Worm (Caenorhabditis elegans) whole organism, early embryonic: Measurements from ENCODE around the gene C24G6.8.

ENCODE experiments used
- B0310.2 ChIP-seq: sonication (generic microtip); optimal IDR thresholded peaks from 2 replicates; lab custom pipeline; 2016; ENCODE audit warnings: mild to moderate bottlenecking, missing genetic modification characterization, missing compliant biosample characterization
- F13C5.2 ChIP-seq: sonication (generic microtip); optimal IDR thresholded peaks from 2 replicates; lab custom pipeline; 2017; ENCODE audit warnings: mild to moderate bottlenecking, missing genetic modification characterization, inconsistent platforms, missing compliant biosample characterization
- aly-1 ChIP-seq: sonication (generic microtip); optimal IDR thresholded peaks from 2 replicates; lab custom pipeline; 2016; ENCODE audit warnings: missing genetic modification characterization, missing compliant biosample characterization
- ama-1 ChIP-seq: fragments of 150-350 bp; optimal IDR thresholded peaks from 2 replicates; lab custom pipeline; 2014
- ceh-13 ChIP-seq: fragments of 200-800 bp; sonication (Bioruptor generic); optimal IDR thresholded peaks from 2 replicates; lab custom pipeline; 2018; ENCODE audit warnings: mild to moderate bottlenecking, missing genetic modification characterization, missing compliant biosample characterization
- flt-1 ChIP-seq: fragments of 200-800 bp; sonication (Bioruptor generic); IDR thresholded peaks from 2 replicates; pipeline ENCODE4 v1.3.6; 2022; ENCODE audit warnings: missing genetic modification characterization, missing compliant biosample characterization
- hmbx-1 ChIP-seq: sonication (generic microtip); optimal IDR thresholded peaks from 2 replicates; lab custom pipeline; 2016; ENCODE audit warnings: mild to moderate bottlenecking, missing genetic modification characterization, missing compliant biosample characterization
- hmg-4 ChIP-seq: fragments of 200-800 bp; sonication (Bioruptor generic); optimal IDR thresholded peaks from 2 replicates; lab custom pipeline; 2018; ENCODE audit warnings: mild to moderate bottlenecking, missing genetic modification characterization, missing compliant biosample characterization
- hnd-1 ChIP-seq: sonication (generic microtip); optimal IDR thresholded peaks from 2 replicates; lab custom pipeline; 2016; ENCODE audit warnings: missing genetic modification characterization, missing compliant biosample characterization
- pes-1 ChIP-seq: fragments of 200-800 bp; sonication (Bioruptor generic); IDR thresholded peaks from 2 replicates; pipeline ENCODE4 v1.3.6; 2022; ENCODE audit warnings: missing genetic modification reagents, missing genetic modification characterization, missing compliant biosample characterization
- scrt-1 ChIP-seq: fragments of 200-800 bp; sonication (Bioruptor generic); IDR thresholded peaks from 2 replicates; pipeline ENCODE4 v1.3.6; 2022; ENCODE audit warnings: missing genetic modification characterization, missing compliant biosample characterization
- sea-1 ChIP-seq: fragments of 200-800 bp; sonication (Bioruptor generic); conservative IDR thresholded peaks from 2 replicates; pipeline ENCODE4 v1.3.6; 2022; ENCODE audit warnings: missing genetic modification characterization, missing compliant biosample characterization
- tbx-11 ChIP-seq: fragments of 200-800 bp; sonication (Bioruptor generic); IDR thresholded peaks from 2 replicates; pipeline ENCODE4 v1.3.6; 2022; ENCODE audit warnings: missing genetic modification characterization, missing compliant biosample characterization
- tra-4 ChIP-seq: sonication (generic microtip); optimal IDR thresholded peaks from 2 replicates; lab custom pipeline; 2017; ENCODE audit warnings: missing genetic modification characterization, missing compliant biosample characterization

DNA sequence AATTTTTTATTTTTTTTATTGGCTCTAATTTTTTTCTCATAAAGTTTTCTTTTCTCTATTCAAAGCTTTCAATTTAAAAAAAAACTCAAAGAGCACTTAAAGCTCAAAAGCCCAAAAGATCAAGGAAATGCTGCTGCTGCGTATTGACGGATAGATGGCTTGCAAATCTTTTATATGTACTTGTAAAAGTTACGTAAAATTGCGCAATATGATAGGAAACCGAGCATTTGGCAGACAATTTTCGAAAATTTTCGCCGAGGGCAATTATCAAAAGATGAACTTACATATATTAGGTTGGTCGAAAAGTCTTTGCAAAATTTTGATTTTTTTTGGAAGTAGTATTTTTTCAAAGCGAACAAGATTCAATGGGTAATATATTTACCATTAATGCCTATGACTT is 12.8 kb upstream of the C24G6.8 start:
- TF ChIP-seq hmg-4 (GFP tag; lab: Kevin White, UChicago) (no peak), flt-1 (GFP tag; lab: Robert Waterston, UW) (no peak), F13C5.2 (tag; lab: Kevin White, UChicago) (no peak), hmbx-1 (no peak), sea-1 (no peak), scrt-1 (GFP tag; lab: Robert Waterston, UW) (no peak), ama-1 (lab: Kevin White, UChicago) (no peak), B0310.2 (tag; lab: Kevin White, UChicago) (no peak), ceh-13 (GFP tag; lab: Kevin White, UChicago) (no peak), tra-4 (no peak), tbx-11 (GFP tag; lab: Robert Waterston, UW) (no peak), hnd-1 (tag; lab: Kevin White, UChicago) (no peak), pes-1 (GFP tag; lab: Robert Waterston, UW) (no peak), aly-1 (tag; lab: Kevin White, UChicago) (no peak)
